Worm (Caenorhabditis elegans) whole organism, mixed stage, embryonic: ENCODE data around the gene K07H8.5.

Experiments used
- M03D4.4 ChIP-seq: sonication (generic microtip); optimal IDR thresholded peaks from 2 replicates; lab custom pipeline; 2017; ENCODE audit warnings: mild to moderate bottlenecking, missing genetic modification characterization, missing compliant biosample characterization
- bed-3 ChIP-seq: fragments of 200-800 bp; sonication (Bioruptor generic); optimal IDR thresholded peaks from 3 replicates; lab custom pipeline; 2018; ENCODE audit warnings: mild to moderate bottlenecking, missing genetic modification characterization, moderate library complexity, missing compliant biosample characterization
- blmp-1 ChIP-seq: fragments of 150-350 bp; optimal IDR thresholded peaks from 2 replicates; lab custom pipeline; 2014; ENCODE audit warnings: missing biosample characterization, missing genetic modification characterization
- ceh-43 ChIP-seq: fragments of 200-800 bp; sonication (Bioruptor generic); optimal IDR thresholded peaks from 2 replicates; lab custom pipeline; 2018; ENCODE audit warnings: mild to moderate bottlenecking, missing genetic modification characterization, moderate library complexity, missing compliant biosample characterization
- ceh-83 ChIP-seq: fragments of 200-800 bp; sonication (Bioruptor generic); optimal IDR thresholded peaks from 2 replicates; lab custom pipeline; 2018; ENCODE audit warnings: mild to moderate bottlenecking, missing genetic modification characterization, missing compliant biosample characterization
- ces-1 ChIP-seq: fragments of 150-350 bp; optimal IDR thresholded peaks from 2 replicates; lab custom pipeline; 2014; ENCODE audit warnings: missing biosample characterization, missing genetic modification reagents, missing genetic modification characterization
- cnd-1 ChIP-seq: fragments of 200-800 bp; sonication (Bioruptor generic); optimal IDR thresholded peaks from 2 replicates; lab custom pipeline; 2018; ENCODE audit warnings: mild to moderate bottlenecking, missing genetic modification characterization, missing compliant biosample characterization
- drap-1 ChIP-seq: fragments of 200-800 bp; sonication (Bioruptor generic); optimal IDR thresholded peaks from 3 replicates; lab custom pipeline; 2018; ENCODE audit warnings: mild to moderate bottlenecking, missing genetic modification characterization, missing compliant biosample characterization
- elt-1 ChIP-seq: sonication (generic microtip); optimal IDR thresholded peaks from 2 replicates; lab custom pipeline; 2017; ENCODE audit warnings: missing genetic modification characterization, mild to moderate bottlenecking, missing compliant biosample characterization, antibody characterized with exemption, moderate library complexity, borderline replicate concordance; ENCODE audit not compliant: insufficient read depth
- elt-3 ChIP-seq: fragments of 150-350 bp; optimal IDR thresholded peaks from 2 replicates; lab custom pipeline; 2014; ENCODE audit warnings: missing biosample characterization, missing genetic modification characterization
- flh-1 ChIP-seq: fragments of 200-800 bp; sonication (Bioruptor generic); optimal IDR thresholded peaks from 2 replicates; lab custom pipeline; 2018; ENCODE audit warnings: mild to moderate bottlenecking, missing genetic modification characterization, moderate library complexity, missing compliant biosample characterization
- ham-2 ChIP-seq: fragments of 200-800 bp; sonication (Bioruptor generic); optimal IDR thresholded peaks from 2 replicates; lab custom pipeline; 2018; ENCODE audit warnings: mild to moderate bottlenecking, missing genetic modification characterization, missing compliant biosample characterization
- hlh-1 ChIP-seq: fragments of 150-350 bp; optimal IDR thresholded peaks from 2 replicates; lab custom pipeline; 2014; ENCODE audit warnings: missing biosample characterization, missing genetic modification reagents, missing genetic modification characterization
- lin-32 ChIP-seq: fragments of 200-800 bp; sonication (Bioruptor generic); optimal IDR thresholded peaks from 2 replicates; lab custom pipeline; 2018; ENCODE audit warnings: mild to moderate bottlenecking, missing genetic modification characterization, missing compliant biosample characterization
- lsy-2 ChIP-seq: fragments of 150-350 bp; optimal IDR thresholded peaks from 2 replicates; lab custom pipeline; 2014; ENCODE audit warnings: missing biosample characterization, missing genetic modification characterization
- mab-5 ChIP-seq: fragments of 150-350 bp; optimal IDR thresholded peaks from 2 replicates; lab custom pipeline; 2014; ENCODE audit warnings: missing biosample characterization, missing genetic modification characterization
- mep-1 ChIP-seq: fragments of 150-350 bp; optimal IDR thresholded peaks from 2 replicates; lab custom pipeline; 2017; ENCODE audit warnings: missing biosample characterization, missing genetic modification reagents, missing genetic modification characterization, inconsistent platforms
- mls-2 ChIP-seq: sonication (generic microtip); optimal IDR thresholded peaks from 2 replicates; lab custom pipeline; 2016; ENCODE audit warnings: mild to moderate bottlenecking, missing genetic modification characterization, moderate library complexity, missing compliant biosample characterization
- nhr-12 ChIP-seq: fragments of 150-350 bp; optimal IDR thresholded peaks from 2 replicates; lab custom pipeline; 2014; ENCODE audit warnings: missing biosample characterization, missing genetic modification characterization
- nhr-2 ChIP-seq: fragments of 150-350 bp; optimal IDR thresholded peaks from 2 replicates; lab custom pipeline; 2014; ENCODE audit warnings: missing biosample characterization, missing genetic modification characterization
- nhr-237 ChIP-seq: fragments of 150-350 bp; optimal IDR thresholded peaks from 2 replicates; lab custom pipeline; 2014; ENCODE audit warnings: missing biosample characterization, missing genetic modification characterization
- nhr-28 ChIP-seq: fragments of 150-350 bp; optimal IDR thresholded peaks from 2 replicates; lab custom pipeline; 2014; ENCODE audit warnings: missing biosample characterization, missing genetic modification characterization
- nhr-76 ChIP-seq: sonication (generic microtip); optimal IDR thresholded peaks from 2 replicates; lab custom pipeline; 2017; ENCODE audit warnings: missing biosample characterization, missing genetic modification characterization
- pha-4 ChIP-seq: fragments of 150-350 bp; optimal IDR thresholded peaks from 2 replicates; lab custom pipeline; 2018; ENCODE audit warnings: missing biosample characterization, missing genetic modification reagents, missing genetic modification characterization
- sem-2 ChIP-seq: fragments of 200-800 bp; sonication (Bioruptor generic); optimal IDR thresholded peaks from 2 replicates; lab custom pipeline; 2018; ENCODE audit warnings: mild to moderate bottlenecking, missing genetic modification characterization, missing compliant biosample characterization
- snpc-4 ChIP-seq: fragments of 150-350 bp; optimal IDR thresholded peaks from 2 replicates; lab custom pipeline; 2014; ENCODE audit warnings: missing biosample characterization, missing genetic modification characterization
- sptf-1 ChIP-seq: sonication (generic microtip); optimal IDR thresholded peaks from 2 replicates; lab custom pipeline; 2017; ENCODE audit warnings: mild to moderate bottlenecking, missing genetic modification characterization, moderate library complexity, missing compliant biosample characterization
- tbx-8 ChIP-seq: fragments of 200-800 bp; sonication (Bioruptor generic); optimal IDR thresholded peaks from 2 replicates; lab custom pipeline; 2018; ENCODE audit warnings: mild to moderate bottlenecking, missing genetic modification characterization, moderate library complexity, missing compliant biosample characterization
- unc-120 ChIP-seq: sonication (generic microtip); optimal IDR thresholded peaks from 2 replicates; lab custom pipeline; 2017; ENCODE audit warnings: missing genetic modification characterization, missing compliant biosample characterization; ENCODE audit not compliant: poor library complexity, severe bottlenecking
- unc-39 ChIP-seq: fragments of 150-350 bp; optimal IDR thresholded peaks from 2 replicates; lab custom pipeline; 2014; ENCODE audit warnings: missing biosample characterization, missing genetic modification characterization
- zip-8 ChIP-seq: fragments of 150-350 bp; optimal IDR thresholded peaks from 2 replicates; lab custom pipeline; 2014; ENCODE audit warnings: missing biosample characterization, missing genetic modification characterization

The K07H8.5 gene

ce11 chrIV:8312846-8313245 lies 44.7 kb downstream of the K07H8.5 start, which contains the start of gene F35H10.10:
TSS of gene F35H10.10 (minus strand) at chrIV:8312946.
- TF ChIP-seq sem-2 (no peak), M03D4.4 (tag; lab: Kevin White, UChicago) (no peak), nhr-28 (tag; lab: Kevin White, UChicago) (no peak), cnd-1 (tag; lab: Kevin White, UChicago) (no peak), ceh-83 (GFP tag; lab: Kevin White, UChicago) (no peak), ceh-43 (GFP tag; lab: Kevin White, UChicago) (no peak), zip-8 (tag; lab: Kevin White, UChicago) (no peak), nhr-237 (tag; lab: Kevin White, UChicago) (no peak), hlh-1 (tag; lab: Kevin White, UChicago) (no peak), flh-1 (no peak), ces-1 (GFP tag; lab: Kevin White, UChicago) (no peak), sptf-1 (tag; lab: Kevin White, UChicago) (no peak), unc-39 (tag; lab: Kevin White, UChicago) (no peak), tbx-8 (GFP tag; lab: Kevin White, UChicago) (no peak), mab-5 (no peak), nhr-12 (tag; lab: Kevin White, UChicago) (no peak), elt-3 (tag; lab: Kevin White, UChicago) (no peak)
- TF ChIP-seq, all 35 proteins: peak for 0

- TF ChIP-seq nhr-12 (tag; lab: Kevin White, UChicago) (no peak), ceh-43 (GFP tag; lab: Kevin White, UChicago) (no peak), lsy-2 (tag; lab: Kevin White, UChicago) (no peak), mls-2 (tag; lab: Kevin White, UChicago) (no peak), M03D4.4 (tag; lab: Kevin White, UChicago) (no peak), zip-8 (tag; lab: Kevin White, UChicago) (no peak), elt-1 (no peak), sem-2 (no peak), bed-3 (GFP tag; lab: Kevin White, UChicago) (no peak), mep-1 (tag; lab: Kevin White, UChicago) (no peak), elt-3 (tag; lab: Kevin White, UChicago) (no peak), nhr-2 (no peak), unc-120 (tag; lab: Kevin White, UChicago) (no peak), ham-2 (GFP tag; lab: Kevin White, UChicago) (no peak), tbx-8 (GFP tag; lab: Kevin White, UChicago) (no peak), lin-32 (GFP tag; lab: Kevin White, UChicago) (no peak), pha-4 (tag; lab: Kevin White, UChicago) (no peak), cnd-1 (tag; lab: Kevin White, UChicago) (no peak), nhr-76 (tag; lab: Kevin White, UChicago) (no peak)
Measured at ce11 chrIV:8317800-8318199, 49.7 kb downstream of the K07H8.5 start.

DNA sequence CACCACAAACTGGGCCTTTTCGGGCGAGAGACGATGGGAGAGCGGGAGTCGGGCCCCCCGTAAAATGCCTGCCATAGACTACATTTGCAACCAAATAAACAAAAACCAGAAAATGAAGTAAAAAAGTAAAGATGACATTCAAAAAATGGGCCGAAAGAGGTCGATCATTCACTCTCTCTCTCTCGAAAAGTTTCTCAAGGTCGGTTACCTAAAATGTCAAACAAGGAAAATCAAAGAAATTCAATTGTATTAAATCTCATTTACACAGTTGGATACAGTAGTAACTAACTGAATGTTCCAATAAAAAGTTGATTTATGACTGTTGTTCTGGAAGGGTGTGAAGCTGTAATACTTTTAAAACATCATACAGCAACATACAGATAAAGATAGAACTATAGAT lies 50.7 kb downstream of the K07H8.5 start:
- no peak for TF ChIP-seq hlh-1 (tag; lab: Kevin White, UChicago)
- no peak for TF ChIP-seq unc-120 (tag; lab: Kevin White, UChicago)
- TF ChIP-seq unc-39 (tag; lab: Kevin White, UChicago), result no peak
- no peak for TF ChIP-seq blmp-1 (tag; lab: Kevin White, UChicago)
- no peak for TF ChIP-seq snpc-4 (tag; lab: Kevin White, UChicago)
- no peak for TF ChIP-seq ceh-43 (GFP tag; lab: Kevin White, UChicago)
- no peak for TF ChIP-seq sem-2
- no peak for TF ChIP-seq bed-3 (GFP tag; lab: Kevin White, UChicago)
- no peak for TF ChIP-seq ces-1 (GFP tag; lab: Kevin White, UChicago)
- TF ChIP-seq drap-1 (GFP tag; lab: Kevin White, UChicago), result no peak
- TF ChIP-seq nhr-76 (tag; lab: Kevin White, UChicago), result no peak
- TF ChIP-seq nhr-28 (tag; lab: Kevin White, UChicago), result no peak
- no peak for TF ChIP-seq M03D4.4 (tag; lab: Kevin White, UChicago)
- TF ChIP-seq nhr-237 (tag; lab: Kevin White, UChicago), result no peak
